Worm (Caenorhabditis elegans) whole organism, mixed stage, embryonic: Measurements from ENCODE around the gene C08B6.2.

Experiments used
- bed-3 ChIP-seq: fragments of 200-800 bp; sonication (Bioruptor generic); optimal IDR thresholded peaks from 3 replicates; lab custom pipeline; 2018; ENCODE audit warnings: mild to moderate bottlenecking, missing genetic modification characterization, moderate library complexity, missing compliant biosample characterization
- elt-1 ChIP-seq: sonication (generic microtip); optimal IDR thresholded peaks from 2 replicates; lab custom pipeline; 2017; ENCODE audit warnings: missing genetic modification characterization, mild to moderate bottlenecking, missing compliant biosample characterization, antibody characterized with exemption, moderate library complexity, borderline replicate concordance; ENCODE audit not compliant: insufficient read depth
- elt-3 ChIP-seq: fragments of 150-350 bp; optimal IDR thresholded peaks from 2 replicates; lab custom pipeline; 2014; ENCODE audit warnings: missing biosample characterization, missing genetic modification characterization
- lin-13 ChIP-seq: fragments of 150-350 bp; optimal IDR thresholded peaks from 2 replicates; lab custom pipeline; 2014; ENCODE audit warnings: missing biosample characterization, missing genetic modification characterization
- mep-1 ChIP-seq: fragments of 150-350 bp; optimal IDR thresholded peaks from 2 replicates; lab custom pipeline; 2017; ENCODE audit warnings: missing biosample characterization, missing genetic modification reagents, missing genetic modification characterization, inconsistent platforms
- nhr-12 ChIP-seq: fragments of 150-350 bp; optimal IDR thresholded peaks from 2 replicates; lab custom pipeline; 2014; ENCODE audit warnings: missing biosample characterization, missing genetic modification characterization
- pha-4 ChIP-seq: fragments of 150-350 bp; optimal IDR thresholded peaks from 2 replicates; lab custom pipeline; 2018; ENCODE audit warnings: missing biosample characterization, missing genetic modification reagents, missing genetic modification characterization
- ztf-11 ChIP-seq: fragments of 150-350 bp; optimal IDR thresholded peaks from 2 replicates; lab custom pipeline; 2014; ENCODE audit warnings: missing biosample characterization, missing genetic modification characterization

DNA sequence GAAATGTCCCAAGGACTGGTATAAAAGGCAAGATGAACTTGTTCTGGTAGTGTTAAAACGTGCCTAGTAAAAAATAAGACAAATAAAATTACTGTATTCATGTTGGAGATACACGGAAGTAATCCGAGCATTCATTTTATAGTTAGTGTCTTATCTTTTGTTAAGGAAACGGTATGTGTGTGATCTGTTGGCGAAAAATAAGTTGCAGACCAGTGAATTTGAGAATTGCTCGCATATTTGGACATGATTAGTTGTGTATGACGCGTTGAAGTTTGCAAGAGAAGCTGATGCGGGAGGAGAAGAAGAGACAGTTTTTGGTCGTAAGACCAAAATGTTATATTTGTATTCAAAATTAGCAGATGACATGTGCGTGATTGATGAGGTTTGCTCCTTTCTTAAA, 3.6 kb upstream of the C08B6.2 start, which contains the start of gene C08B6.14:
- TF ChIP-seq ztf-11 (no peak), elt-3 (tag; lab: Kevin White, UChicago) (no peak), bed-3 (GFP tag; lab: Kevin White, UChicago) (no peak), lin-13 (tag; lab: Kevin White, UChicago) (no peak), nhr-12 (tag; lab: Kevin White, UChicago) (no peak), elt-1 (tag; lab: Kevin White, UChicago) (no peak), pha-4 (tag; lab: Kevin White, UChicago) (no peak), mep-1 (tag; lab: Kevin White, UChicago) (no peak)
